Fruit fly (Drosophila melanogaster): ENCODE results near the gene RluA-2.

dm6 chr2L:10488484-10489223 lies 11.8 kb downstream of the RluA-2 start, which contains the start of the genes Cog4 and CG6144:
- TF ChIP-seq CTCF (optimal IDR thresholded peaks at IDR 0.05): no peak
- TF ChIP-seq CG8478 (optimal IDR thresholded peaks at IDR 0.05): no peak

All from S2 (cell line).